Worm (Caenorhabditis elegans): Measurements from ENCODE around the gene C47D12.4.

ce11 chrII:11645383-11645782, 36.2 kb upstream of the C47D12.4 start:
- TF ChIP-seq unc-130 (tag; optimal IDR thresholded peaks at IDR 0.05) (no peak), fkh-10 (GFP tag; optimal IDR thresholded peaks at IDR 0.05) (no peak), ztf-11 (tag; optimal IDR thresholded peaks at IDR 0.05) (no peak)

Measured in whole organism, L1 larva.